Worm (Caenorhabditis elegans) whole organism, L4 larva: ENCODE data around the gene C27D6.15.

Experiments
- D1046.2 ChIP-seq: fragments of 200-800 bp; sonication (Bioruptor generic); IDR thresholded peaks from 2 replicates; pipeline ENCODE4 v1.3.6; 2022; ENCODE audit warnings: missing genetic modification characterization, missing compliant biosample characterization
- F26F4.8 ChIP-seq: fragments of 200-800 bp; sonication (Bioruptor generic); conservative IDR thresholded peaks from 2 replicates; pipeline ENCODE4 v1.3.6; 2022; ENCODE audit warnings: missing genetic modification characterization, missing compliant biosample characterization
- R02D3.7 ChIP-seq: fragments of 150-350 bp; sonication (generic microtip); optimal IDR thresholded peaks from 3 replicates; lab custom pipeline; 2014; ENCODE audit warnings: missing biosample characterization, missing genetic modification characterization
- Y105C5A.15 ChIP-seq: fragments of 200-800 bp; sonication (Bioruptor generic); IDR thresholded peaks from 2 replicates; pipeline ENCODE4 v1.3.6; 2022; ENCODE audit warnings: missing genetic modification characterization, missing compliant biosample characterization
- Y48G9A.11 ChIP-seq: fragments of 200-800 bp; sonication (Bioruptor generic); IDR thresholded peaks from 2 replicates; pipeline ENCODE4 v1.3.6; 2022; ENCODE audit warnings: missing genetic modification reagents, missing genetic modification characterization, missing compliant biosample characterization
- Y5F2A.4 ChIP-seq: fragments of 200-800 bp; sonication (Bioruptor generic); optimal IDR thresholded peaks from 2 replicates; lab custom pipeline; 2018; ENCODE audit warnings: mild to moderate bottlenecking, missing genetic modification characterization, missing compliant biosample characterization
- aha-1 ChIP-seq: fragments of 150-350 bp; peaks from one replicate; lab custom pipeline; 2014; ENCODE audit warnings: missing biosample characterization, missing genetic modification characterization
- arid-1 ChIP-seq: fragments of 200-800 bp; sonication (Bioruptor generic); conservative IDR thresholded peaks from 2 replicates; pipeline ENCODE4 v1.3.6; 2022; ENCODE audit warnings: missing genetic modification reagents, missing genetic modification characterization, missing compliant biosample characterization
- ceh-20 ChIP-seq: fragments of 200-800 bp; sonication (Bioruptor generic); IDR thresholded peaks from 2 replicates; pipeline ENCODE4 v1.3.6; 2022; ENCODE audit warnings: missing genetic modification reagents, missing genetic modification characterization, missing compliant biosample characterization
- ceh-28 ChIP-seq: fragments of 150-350 bp; optimal IDR thresholded peaks from 2 replicates; lab custom pipeline; 2014; ENCODE audit warnings: missing biosample characterization, missing genetic modification reagents, missing genetic modification characterization
- ceh-44 ChIP-seq: fragments of 200-800 bp; sonication (Bioruptor generic); IDR thresholded peaks from 2 replicates; pipeline ENCODE4 v1.3.6; 2022; ENCODE audit warnings: missing genetic modification reagents, missing genetic modification characterization, missing compliant biosample characterization
- ceh-82 ChIP-seq: sonication (generic microtip); optimal IDR thresholded peaks from 2 replicates; lab custom pipeline; 2017; ENCODE audit warnings: missing biosample characterization, missing genetic modification characterization
- ces-1 ChIP-seq: fragments of 150-350 bp; sonication (generic microtip); optimal IDR thresholded peaks from 4 replicates; lab custom pipeline; 2014; ENCODE audit warnings: missing biosample characterization, missing genetic modification reagents, missing genetic modification characterization
- cey-2 ChIP-seq: sonication (generic microtip); optimal IDR thresholded peaks from 3 replicates; lab custom pipeline; 2017; ENCODE audit warnings: missing genetic modification characterization, mild to moderate bottlenecking, missing compliant biosample characterization, antibody characterized with exemption, borderline replicate concordance; ENCODE audit not compliant: insufficient read depth
- daf-16 ChIP-seq, 3 experiments: sonication (generic microtip); optimal IDR thresholded peaks; 2 replicates each; lab custom pipeline; 2016 to 2017; ENCODE audit warnings: missing genetic modification characterization in 3 of 3, missing genetic modification reagents in 3 of 3, mild to moderate bottlenecking in 2 of 3, missing compliant biosample characterization in 2 of 3, missing biosample characterization in 1 of 3, moderate library complexity in 1 of 3
- daf-19 ChIP-seq: fragments of 200-800 bp; sonication (Bioruptor generic); conservative IDR thresholded peaks from 2 replicates; pipeline ENCODE4 v1.3.6; 2022; ENCODE audit warnings: missing genetic modification characterization, missing compliant biosample characterization
- daf-8 ChIP-seq: fragments of 200-800 bp; sonication (Bioruptor generic); IDR thresholded peaks from 2 replicates; pipeline ENCODE4 v1.3.6; 2022; ENCODE audit warnings: missing genetic modification characterization, missing compliant biosample characterization
- dmd-9 ChIP-seq: fragments of 200-800 bp; sonication (Bioruptor generic); IDR thresholded peaks from 2 replicates; pipeline ENCODE4 v1.3.6; 2022; ENCODE audit warnings: missing genetic modification reagents, missing genetic modification characterization, missing compliant biosample characterization
- dpl-1 ChIP-seq: fragments of 150-350 bp; optimal IDR thresholded peaks from 2 replicates; lab custom pipeline; 2014; ENCODE audit warnings: missing biosample characterization, missing genetic modification reagents, missing genetic modification characterization
- duxl-1 ChIP-seq: sonication (generic microtip); optimal IDR thresholded peaks from 2 replicates; lab custom pipeline; 2016; ENCODE audit warnings: mild to moderate bottlenecking, missing genetic modification characterization, moderate library complexity, missing compliant biosample characterization; ENCODE audit not compliant: poor library complexity
- egl-43 ChIP-seq: fragments of 200-800 bp; sonication (Bioruptor generic); IDR thresholded peaks from 2 replicates; pipeline ENCODE4 v1.3.6; 2022; ENCODE audit warnings: missing genetic modification reagents, missing genetic modification characterization, missing compliant biosample characterization
- fos-1 ChIP-seq: fragments of 150-350 bp; optimal IDR thresholded peaks from 2 replicates; lab custom pipeline; 2014; ENCODE audit warnings: missing biosample characterization, missing genetic modification characterization
- hlh-11 ChIP-seq: fragments of 200-800 bp; sonication (Bioruptor generic); optimal IDR thresholded peaks from 2 replicates; lab custom pipeline; 2018; ENCODE audit warnings: mild to moderate bottlenecking, missing genetic modification characterization, missing compliant biosample characterization
- hlh-30 ChIP-seq: sonication (generic microtip); optimal IDR thresholded peaks from 2 replicates; lab custom pipeline; 2017; ENCODE audit warnings: antibody characterized with exemption, mild to moderate bottlenecking, missing genetic modification characterization, missing compliant biosample characterization; ENCODE audit not compliant: insufficient read depth
- jun-1 ChIP-seq: fragments of 150-350 bp; optimal IDR thresholded peaks from 2 replicates; lab custom pipeline; 2014; ENCODE audit warnings: missing biosample characterization, missing genetic modification reagents, missing genetic modification characterization
- lim-7 ChIP-seq: fragments of 200-800 bp; sonication (Bioruptor generic); IDR thresholded peaks from 2 replicates; pipeline ENCODE4 v1.3.6; 2022; ENCODE audit warnings: missing genetic modification characterization, missing compliant biosample characterization
- lin-13 ChIP-seq: fragments of 150-350 bp; optimal IDR thresholded peaks from 2 replicates; lab custom pipeline; 2014; ENCODE audit warnings: missing biosample characterization, missing genetic modification reagents, missing genetic modification characterization
- lin-29 ChIP-seq: fragments of 200-800 bp; sonication (Bioruptor generic); IDR thresholded peaks from 2 replicates; pipeline ENCODE4 v1.3.6; 2022; ENCODE audit warnings: missing genetic modification reagents, missing genetic modification characterization, missing compliant biosample characterization
- lir-3 ChIP-seq: sonication (generic microtip); optimal IDR thresholded peaks from 2 replicates; lab custom pipeline; 2016; ENCODE audit warnings: mild to moderate bottlenecking, missing genetic modification characterization, missing compliant biosample characterization
- madf-5 ChIP-seq, 2 experiments: fragments of 200-800 bp; sonication (Bioruptor generic); IDR thresholded peaks; 2 replicates each; pipeline ENCODE4 v1.3.6; 2022; ENCODE audit warnings: missing compliant biosample characterization in 2 of 2, missing genetic modification characterization in 2 of 2
- mxl-2 ChIP-seq: fragments of 200-800 bp; sonication (Bioruptor generic); conservative IDR thresholded peaks from 2 replicates; pipeline ENCODE4 v1.3.6; 2022; ENCODE audit warnings: missing genetic modification reagents, missing genetic modification characterization, missing compliant biosample characterization
- mxl-3 ChIP-seq: fragments of 200-800 bp; sonication (Bioruptor generic); optimal IDR thresholded peaks from 2 replicates; lab custom pipeline; 2018; ENCODE audit warnings: mild to moderate bottlenecking, missing genetic modification characterization, missing compliant biosample characterization
- nhr-111 ChIP-seq: fragments of 200-800 bp; sonication (Bioruptor generic); optimal IDR thresholded peaks from 2 replicates; lab custom pipeline; 2018; ENCODE audit warnings: mild to moderate bottlenecking, missing genetic modification characterization, missing compliant biosample characterization
- nhr-237 ChIP-seq: sonication (generic microtip); optimal IDR thresholded peaks from 2 replicates; lab custom pipeline; 2017; ENCODE audit warnings: missing biosample characterization, missing genetic modification characterization
- nhr-28 ChIP-seq: fragments of 150-350 bp; optimal IDR thresholded peaks from 2 replicates; lab custom pipeline; 2014; ENCODE audit warnings: missing biosample characterization, missing genetic modification characterization
- nhr-48 ChIP-seq: sonication (generic microtip); optimal IDR thresholded peaks from 2 replicates; lab custom pipeline; 2016; ENCODE audit warnings: mild to moderate bottlenecking, missing genetic modification characterization, missing compliant biosample characterization
- nhr-77 ChIP-seq: fragments of 150-350 bp; optimal IDR thresholded peaks from 2 replicates; lab custom pipeline; 2014; ENCODE audit warnings: missing biosample characterization, missing genetic modification characterization
- pqm-1 ChIP-seq: sonication (generic microtip); optimal IDR thresholded peaks from 2 replicates; lab custom pipeline; 2017; ENCODE audit warnings: missing biosample characterization, missing genetic modification characterization
- rbr-2 ChIP-seq: sonication (generic microtip); optimal IDR thresholded peaks from 2 replicates; lab custom pipeline; 2016; ENCODE audit warnings: missing genotype, missing genetic modification characterization, missing compliant biosample characterization
- saeg-2 ChIP-seq: fragments of 200-800 bp; sonication (Bioruptor generic); IDR thresholded peaks from 2 replicates; pipeline ENCODE4 v1.3.6; 2022; ENCODE audit warnings: missing genetic modification reagents, missing genetic modification characterization, missing compliant biosample characterization
- sdz-12 ChIP-seq: fragments of 200-800 bp; sonication (Bioruptor generic); optimal IDR thresholded peaks from 2 replicates; lab custom pipeline; 2018; ENCODE audit warnings: mild to moderate bottlenecking, missing genetic modification characterization, missing compliant biosample characterization
- spr-1 ChIP-seq: sonication (generic microtip); optimal IDR thresholded peaks from 2 replicates; lab custom pipeline; 2016; ENCODE audit warnings: mild to moderate bottlenecking, missing genetic modification characterization, missing compliant biosample characterization
- spr-3 ChIP-seq: fragments of 200-800 bp; sonication (Bioruptor generic); optimal IDR thresholded peaks from 2 replicates; lab custom pipeline; 2018; ENCODE audit warnings: mild to moderate bottlenecking, missing genetic modification characterization, missing compliant biosample characterization
- tag-97 ChIP-seq: fragments of 200-800 bp; sonication (Bioruptor generic); IDR thresholded peaks from 2 replicates; pipeline ENCODE4 v1.3.6; 2022; ENCODE audit warnings: missing genetic modification characterization, missing compliant biosample characterization
- unc-130 ChIP-seq: sonication (generic microtip); optimal IDR thresholded peaks from 2 replicates; lab custom pipeline; 2016; ENCODE audit warnings: missing genetic modification reagents, missing genetic modification characterization, missing compliant biosample characterization
- unc-39 ChIP-seq: sonication (generic microtip); optimal IDR thresholded peaks from 2 replicates; lab custom pipeline; 2017; ENCODE audit warnings: missing biosample characterization, missing genetic modification characterization
- zfp-2 ChIP-seq: sonication (generic microtip); optimal IDR thresholded peaks from 2 replicates; lab custom pipeline; 2016; ENCODE audit warnings: mild to moderate bottlenecking, missing genetic modification characterization, missing compliant biosample characterization
- zip-11 ChIP-seq: fragments of 200-800 bp; sonication (Bioruptor generic); IDR thresholded peaks from 2 replicates; pipeline ENCODE4 v1.3.6; 2022; ENCODE audit warnings: missing genetic modification characterization, missing compliant biosample characterization
- ztf-11 ChIP-seq: fragments of 150-350 bp; optimal IDR thresholded peaks from 2 replicates; lab custom pipeline; 2014; ENCODE audit warnings: missing biosample characterization, missing genetic modification characterization
- ztf-7 ChIP-seq: fragments of 150-350 bp; optimal IDR thresholded peaks from 2 replicates; lab custom pipeline; 2014; ENCODE audit warnings: missing biosample characterization, missing genetic modification characterization

C27D6.15 gene

DNA sequence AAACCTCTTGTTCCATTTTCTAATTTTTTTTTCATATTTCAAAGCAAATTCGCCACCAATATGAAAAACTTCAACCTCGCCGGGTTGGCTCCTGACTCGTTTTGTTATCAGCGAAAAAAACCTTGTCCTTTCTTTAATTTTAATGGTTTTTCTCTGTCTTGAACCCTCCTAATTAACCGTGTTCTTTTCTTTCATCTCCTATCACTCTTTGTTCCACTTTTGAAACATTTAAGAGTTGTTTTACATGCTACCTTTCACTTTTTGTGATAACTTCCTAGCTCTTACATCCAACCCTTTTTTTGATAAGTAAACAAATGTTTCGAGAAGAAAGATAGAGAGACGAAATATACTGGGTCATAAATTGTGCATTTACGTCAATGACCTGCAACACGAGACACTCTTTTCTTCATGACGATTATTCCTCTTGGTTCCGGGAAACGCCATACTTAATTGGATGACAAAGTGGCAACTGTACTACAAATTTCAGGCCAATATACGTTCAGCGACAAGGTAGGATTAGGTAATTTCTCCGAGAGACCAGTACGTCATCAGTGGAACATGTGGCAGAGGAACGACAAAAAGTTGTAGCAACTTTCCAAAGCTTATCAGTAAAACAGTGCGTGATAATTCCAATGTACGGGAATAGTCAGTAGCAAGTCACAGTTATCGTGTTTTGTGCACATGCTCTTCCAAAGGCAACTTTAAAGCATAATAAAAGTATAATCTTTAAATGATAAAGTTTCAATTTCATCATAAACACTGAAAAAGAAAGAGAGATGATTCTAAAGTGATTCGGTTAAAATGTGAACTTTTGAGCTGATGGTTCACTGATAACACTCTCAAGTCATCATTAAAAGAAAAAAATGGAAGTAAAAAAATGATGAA lies 13.2 kb downstream of the C27D6.15 start (continued):
- no peak for TF ChIP-seq Y105C5A.15 (GFP tag; lab: Robert Waterston, UW)
- no peak for TF ChIP-seq zip-11 (GFP tag; lab: Robert Waterston, UW)
- TF ChIP-seq daf-8, result no peak
- no peak for TF ChIP-seq F26F4.8
- no peak for TF ChIP-seq saeg-2 (GFP tag; lab: Robert Waterston, UW)
- no peak for TF ChIP-seq unc-130 (GFP tag; lab: Kevin White, UChicago)
- no peak for TF ChIP-seq dpl-1 (GFP tag; lab: Kevin White, UChicago)
- peak; percentile 64 for TF ChIP-seq hlh-11
- TF ChIP-seq daf-19 (GFP tag; lab: Robert Waterston, UW), result no peak
- peak; percentile 56 for TF ChIP-seq nhr-48 (tag; lab: Kevin White, UChicago)
- TF ChIP-seq madf-5 (GFP tag; IDR thresholded peaks at IDR 0.05; lab: Robert Waterston, UW), result no peak
- TF ChIP-seq R02D3.7, result no peak
- TF ChIP-seq lir-3 (tag; lab: Kevin White, UChicago), result no peak
- no peak for TF ChIP-seq egl-43 (GFP tag; lab: Robert Waterston, UW)
- no peak for TF ChIP-seq spr-1
- no peak for TF ChIP-seq ztf-7 (tag; lab: Kevin White, UChicago)
- TF ChIP-seq hlh-30 (tag; lab: Kevin White, UChicago), result no peak
- no peak for TF ChIP-seq lin-13 (GFP tag; lab: Kevin White, UChicago)
- TF ChIP-seq jun-1, result no peak
- no peak for TF ChIP-seq tag-97 (GFP tag; lab: Robert Waterston, UW)
- peak; percentile 29 for TF ChIP-seq mxl-3 (GFP tag; lab: Kevin White, UChicago)
- TF ChIP-seq D1046.2, result no peak
- TF ChIP-seq fos-1 (tag; lab: Kevin White, UChicago), result no peak
- no peak for TF ChIP-seq zfp-2 (tag; lab: Kevin White, UChicago)
- no peak for TF ChIP-seq mxl-2 (GFP tag; lab: Robert Waterston, UW)
- no peak for TF ChIP-seq nhr-111 (GFP tag; lab: Kevin White, UChicago)
- TF ChIP-seq Y48G9A.11 (GFP tag; lab: Robert Waterston, UW), result no peak
- TF ChIP-seq arid-1 (GFP tag; lab: Robert Waterston, UW), result no peak
- TF ChIP-seq nhr-237 (tag; lab: Kevin White, UChicago), result no peak
- TF ChIP-seq ztf-11, result no peak
- TF ChIP-seq unc-39 (tag; lab: Kevin White, UChicago), result no peak
- TF ChIP-seq pqm-1, result peak; percentile 86
- no peak for TF ChIP-seq ceh-28 (tag; lab: Kevin White, UChicago)
- TF ChIP-seq cey-2 (tag; lab: Kevin White, UChicago), result peak; percentile 5
- TF ChIP-seq ceh-20 (GFP tag; lab: Robert Waterston, UW), result no peak
- TF ChIP-seq duxl-1 (tag; lab: Kevin White, UChicago), result peak; percentile 5
- TF ChIP-seq nhr-77 (tag; lab: Kevin White, UChicago), result peak; percentile 17
- TF ChIP-seq lim-7, result no peak
- TF ChIP-seq rbr-2 (tag; lab: Kevin White, UChicago), result no peak
- TF ChIP-seq daf-16 (GFP tag; optimal IDR thresholded peaks at IDR 0.05; lab: Kevin White, UChicago), result no peak
- peak; percentile 77 for TF ChIP-seq daf-16 (tag; optimal IDR thresholded peaks at IDR 0.05; lab: Kevin White, UChicago)
- no peak for TF ChIP-seq dmd-9 (GFP tag; lab: Robert Waterston, UW)
- no peak for TF ChIP-seq aha-1 (tag; lab: Kevin White, UChicago)
- no peak for TF ChIP-seq lin-29 (GFP tag; lab: Robert Waterston, UW)
- TF ChIP-seq nhr-28, result peak; percentile 51
- no peak for TF ChIP-seq sdz-12 (GFP tag; lab: Kevin White, UChicago)
- no peak for TF ChIP-seq ceh-82 (tag; lab: Kevin White, UChicago)
- TF ChIP-seq spr-3 (GFP tag; lab: Kevin White, UChicago), result no peak
- TF ChIP-seq ces-1, result no peak
- no peak for TF ChIP-seq ceh-44 (GFP tag; lab: Robert Waterston, UW)
- no peak for TF ChIP-seq Y5F2A.4 (GFP tag; lab: Kevin White, UChicago)
